Worm (Caenorhabditis elegans): Measurements from ENCODE around the gene F35C5.12.
A peak's percentile ranks its signal among the peaks of the same experiment; 100 is the strongest.

F35C5.12 gene

ce11 chrII:12907070-12907469 lies 7.3 kb downstream of the F35C5.12 start, which contains the start of gene nspb-11:
Gene nspb-11, plus strand, starts transcription at chrII:12907370.
- TF ChIP-seq lsy-2 (tag; optimal IDR thresholded peaks at IDR 0.05) (no peak), unc-62 (GFP tag; optimal IDR thresholded peaks at IDR 0.05 in 1 of 2) (peak in 1 of 2 experiments; percentile 13), unc-62 (tag; optimal IDR thresholded peaks at IDR 0.05) (no peak)

ce11 chrII:12904174-12904573 lies 10.2 kb downstream of the F35C5.12 start, which contains the start of gene clec-66:
Gene clec-66, plus strand, starts transcription at chrII:12904398.
- TF ChIP-seq nhr-10 (tag; optimal IDR thresholded peaks at IDR 0.05) = no peak
- TF ChIP-seq nhr-6 (tag; optimal IDR thresholded peaks at IDR 0.05) = peak; percentile 30
- peak; percentile 67 for TF ChIP-seq pqm-1 (tag; optimal IDR thresholded peaks at IDR 0.05)
- no peak for TF ChIP-seq mdt-29 (GFP tag; IDR thresholded peaks at IDR 0.05)
- TF ChIP-seq dmd-6 (GFP tag; IDR thresholded peaks at IDR 0.05) = peak; percentile 47; the same call in 1 of the 2 replicates
- no peak for TF ChIP-seq lir-3 (tag; optimal IDR thresholded peaks at IDR 0.05)
- TF ChIP-seq ztf-7 (tag; optimal IDR thresholded peaks at IDR 0.05) = no peak

ce11 chrII:12901025-12901424 lies 13.3 kb downstream of the F35C5.12 start, which contains the start of gene clec-65:
Gene clec-65, plus strand, starts transcription at chrII:12901325.
- TF ChIP-seq dve-1 (tag; optimal IDR thresholded peaks at IDR 0.05; ENCODE audit: insufficient read depth) (no peak), zag-1 (tag; optimal IDR thresholded peaks at IDR 0.05) (no peak), nhr-77 (tag; optimal IDR thresholded peaks at IDR 0.05) (no peak), nhr-28 (tag; optimal IDR thresholded peaks at IDR 0.05) (peak; percentile 39), zip-11 (GFP tag; IDR thresholded peaks at IDR 0.05) (no peak), daf-16 (GFP tag; optimal IDR thresholded peaks at IDR 0.05) (no peak), daf-16 (tag; optimal IDR thresholded peaks at IDR 0.05) (no peak), ceh-44 (GFP tag; IDR thresholded peaks at IDR 0.05) (no peak), lin-15B (tag; optimal IDR thresholded peaks at IDR 0.05) (no peak), dmd-6 (GFP tag; IDR thresholded peaks at IDR 0.05) (peak; percentile 12; the same call in 1 of the 2 replicates), ceh-20 (GFP tag; IDR thresholded peaks at IDR 0.05) (no peak), unc-62 (GFP tag; optimal IDR thresholded peaks at IDR 0.05 in 1 of 2) (no peak), unc-62 (tag; optimal IDR thresholded peaks at IDR 0.05) (no peak), F37D6.2 (tag; optimal IDR thresholded peaks at IDR 0.05) (no peak), mep-1 (tag; optimal IDR thresholded peaks at IDR 0.05) (no peak), dmd-8 (GFP tag; IDR thresholded peaks at IDR 0.05) (no peak), pqm-1 (tag; optimal IDR thresholded peaks at IDR 0.05) (peak; percentile 47), nhr-102 (tag; optimal IDR thresholded peaks at IDR 0.05) (no peak), F49E8.2 (tag; optimal IDR thresholded peaks at IDR 0.05; ENCODE audit: borderline replicate concordance) (no peak), F10B5.3 (tag; optimal IDR thresholded peaks at IDR 0.05) (no peak), hlh-11 (tag; optimal IDR thresholded peaks at IDR 0.05) (peak; percentile 2), set-16 (GFP tag; IDR thresholded peaks at IDR 0.05) (no peak)

ce11 chrII:12897942-12898341 lies 16.4 kb downstream of the F35C5.12 start, which contains the start of gene clec-64:
Gene clec-64, plus strand, starts transcription at chrII:12898242.
- TF ChIP-seq nhr-111 (GFP tag; optimal IDR thresholded peaks at IDR 0.05) (no peak), aha-1 (tag) (no peak)

ce11 chrII:12897361-12897760 lies 17.0 kb downstream of the F35C5.12 start:
- TF ChIP-seq nhr-48 (tag; optimal IDR thresholded peaks at IDR 0.05) (no peak), aha-1 (tag) (peak; percentile 93), nhr-77 (tag; optimal IDR thresholded peaks at IDR 0.05) (peak; percentile 42), mes-2 (tag; optimal IDR thresholded peaks at IDR 0.05; ENCODE audit: poor library complexity, severe bottlenecking) (peak; percentile 2), saeg-2 (GFP tag; IDR thresholded peaks at IDR 0.05) (no peak)

- peak; percentile 56 for TF ChIP-seq set-16 (GFP tag; IDR thresholded peaks at IDR 0.05)
- TF ChIP-seq php-3 (GFP tag; IDR thresholded peaks at IDR 0.05) = no peak
Observed at ce11 chrII:12896666-12897065, 17.7 kb downstream of the F35C5.12 start.
